Fruit fly (Drosophila melanogaster) S2 (cell line): ENCODE data around the gene CCT1.

Source experiments
- CG8478 ChIP-seq: fragments of >200 bp; optimal IDR thresholded peaks from 2 replicates; lab custom pipeline; 2018
- CTCF ChIP-seq, 2 experiments: fragments of >200 bp; optimal IDR thresholded peaks; 2 replicates each; lab custom pipeline; 2018

DNA sequence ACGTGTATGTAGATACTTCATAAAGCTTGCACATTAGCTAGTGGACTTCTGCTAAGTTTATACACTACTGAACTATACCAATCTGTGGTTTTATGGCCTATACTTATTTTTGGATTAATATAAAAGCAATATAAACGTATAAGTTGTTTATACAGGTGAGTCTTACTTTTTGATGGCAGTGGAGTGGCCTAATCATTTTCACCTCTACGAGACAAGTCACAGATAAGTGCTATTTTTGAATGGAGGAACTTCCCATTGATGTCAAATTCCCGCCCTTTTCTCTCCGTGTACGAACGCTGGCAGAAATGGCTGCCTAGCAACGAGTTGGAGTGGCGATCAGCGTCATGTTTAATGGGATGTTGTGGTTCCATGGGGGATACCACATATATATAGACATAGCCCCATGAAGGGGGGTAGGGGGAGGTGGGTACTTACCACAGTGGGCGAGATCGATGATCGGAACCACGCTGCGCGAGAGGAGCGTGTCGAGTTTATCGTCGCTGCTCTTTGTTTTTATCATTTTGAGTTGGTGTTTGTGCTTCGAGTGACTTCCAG, 35.2 kb upstream of the CCT1 start:
- no peak for TF ChIP-seq CG8478 (lab: Kevin White, UChicago)
- no peak for TF ChIP-seq CTCF (optimal IDR thresholded peaks at IDR 0.05; lab: Kevin White, UChicago)
